Worm (Caenorhabditis elegans) whole organism, L1 larva: ENCODE results near the gene T05C12.9.

Source experiments
- ces-1 ChIP-seq: fragments of 150-350 bp; optimal IDR thresholded peaks from 2 replicates; lab custom pipeline; 2014; ENCODE audit warnings: missing biosample characterization, missing genetic modification reagents, missing genetic modification characterization
- lin-15B ChIP-seq: fragments of 150-350 bp; sonication (generic microtip); optimal IDR thresholded peaks from 3 replicates; lab custom pipeline; 2014; ENCODE audit warnings: missing biosample characterization, missing genetic modification characterization
- nhr-76 ChIP-seq: sonication (generic microtip); optimal IDR thresholded peaks from 2 replicates; lab custom pipeline; 2017; ENCODE audit warnings: missing biosample characterization, missing genetic modification characterization
- pqm-1 ChIP-seq: sonication (generic microtip); optimal IDR thresholded peaks from 3 replicates; lab custom pipeline; 2017; ENCODE audit warnings: missing biosample characterization, missing genetic modification characterization

ce11 chrII:8224623-8225022, 31.6 kb upstream of the T05C12.9 start:
- TF ChIP-seq nhr-76 (tag; lab: Kevin White, UChicago) (no peak), pqm-1 (tag; lab: Kevin White, UChicago) (no peak), lin-15B (tag; lab: Kevin White, UChicago) (no peak), ces-1 (GFP tag; lab: Kevin White, UChicago) (no peak)
